Worm (Caenorhabditis elegans) whole organism, L4 larva: ENCODE data around the gene ceh-16.
A peak's percentile ranks its signal among the peaks of the same experiment; 100 is the strongest.

Source experiments
- D1046.2 ChIP-seq: fragments of 200-800 bp; sonication (Bioruptor generic); IDR thresholded peaks from 2 replicates; pipeline ENCODE4 v1.3.6; 2022; ENCODE audit warnings: missing genetic modification characterization, missing compliant biosample characterization
- F26F4.8 ChIP-seq: fragments of 200-800 bp; sonication (Bioruptor generic); conservative IDR thresholded peaks from 2 replicates; pipeline ENCODE4 v1.3.6; 2022; ENCODE audit warnings: missing genetic modification characterization, missing compliant biosample characterization
- T20F7.1 ChIP-seq: fragments of 200-800 bp; sonication (Bioruptor generic); optimal IDR thresholded peaks from 2 replicates; lab custom pipeline; 2018; ENCODE audit warnings: mild to moderate bottlenecking, missing genetic modification characterization, missing compliant biosample characterization
- ZK337.2 ChIP-seq: fragments of 200-800 bp; sonication (Bioruptor generic); IDR thresholded peaks from 2 replicates; pipeline ENCODE4 v1.3.6; 2022; ENCODE audit warnings: missing genetic modification reagents, missing genetic modification characterization, missing compliant biosample characterization
- aha-1 ChIP-seq: fragments of 150-350 bp; peaks from one replicate; lab custom pipeline; 2014; ENCODE audit warnings: missing biosample characterization, missing genetic modification characterization
- aly-2 ChIP-seq: sonication (generic microtip); optimal IDR thresholded peaks from 2 replicates; lab custom pipeline; 2018; ENCODE audit warnings: missing biosample characterization, missing genetic modification characterization
- arid-1 ChIP-seq: fragments of 200-800 bp; sonication (Bioruptor generic); conservative IDR thresholded peaks from 2 replicates; pipeline ENCODE4 v1.3.6; 2022; ENCODE audit warnings: missing genetic modification reagents, missing genetic modification characterization, missing compliant biosample characterization
- ceh-20 ChIP-seq: fragments of 200-800 bp; sonication (Bioruptor generic); IDR thresholded peaks from 2 replicates; pipeline ENCODE4 v1.3.6; 2022; ENCODE audit warnings: missing genetic modification reagents, missing genetic modification characterization, missing compliant biosample characterization
- ceh-44 ChIP-seq: fragments of 200-800 bp; sonication (Bioruptor generic); IDR thresholded peaks from 2 replicates; pipeline ENCODE4 v1.3.6; 2022; ENCODE audit warnings: missing genetic modification reagents, missing genetic modification characterization, missing compliant biosample characterization
- ctbp-1 ChIP-seq: fragments of 200-800 bp; sonication (Bioruptor generic); IDR thresholded peaks from 2 replicates; pipeline ENCODE4 v1.3.6; 2022; ENCODE audit warnings: missing genetic modification reagents, missing genetic modification characterization, missing compliant biosample characterization
- daf-16 ChIP-seq, 3 experiments: sonication (generic microtip); optimal IDR thresholded peaks; 2 replicates each; lab custom pipeline; 2016 to 2017; ENCODE audit warnings: missing genetic modification characterization in 3 of 3, missing genetic modification reagents in 3 of 3, mild to moderate bottlenecking in 2 of 3, missing compliant biosample characterization in 2 of 3, missing biosample characterization in 1 of 3, moderate library complexity in 1 of 3
- dmd-6 ChIP-seq: fragments of 200-800 bp; sonication (Bioruptor generic); IDR thresholded peaks from 2 replicates; pipeline ENCODE4 v1.3.6; 2022; ENCODE audit warnings: missing genetic modification reagents, missing genetic modification characterization, missing compliant biosample characterization
- dmd-8 ChIP-seq: fragments of 200-800 bp; sonication (Bioruptor generic); IDR thresholded peaks from 2 replicates; pipeline ENCODE4 v1.3.6; 2022; ENCODE audit warnings: missing genetic modification characterization, missing compliant biosample characterization
- duxl-1 ChIP-seq: sonication (generic microtip); optimal IDR thresholded peaks from 2 replicates; lab custom pipeline; 2016; ENCODE audit warnings: mild to moderate bottlenecking, missing genetic modification characterization, moderate library complexity, missing compliant biosample characterization; ENCODE audit not compliant: poor library complexity
- dve-1 ChIP-seq: sonication (generic microtip); optimal IDR thresholded peaks from 2 replicates; lab custom pipeline; 2017; ENCODE audit warnings: antibody characterized with exemption, mild to moderate bottlenecking, missing genetic modification characterization, missing compliant biosample characterization; ENCODE audit not compliant: insufficient read depth
- egl-27 ChIP-seq: sonication (generic microtip); optimal IDR thresholded peaks from 3 replicates; lab custom pipeline; 2017; ENCODE audit warnings: missing biosample characterization, missing genetic modification reagents, missing genetic modification characterization
- egl-43 ChIP-seq: fragments of 200-800 bp; sonication (Bioruptor generic); IDR thresholded peaks from 2 replicates; pipeline ENCODE4 v1.3.6; 2022; ENCODE audit warnings: missing genetic modification reagents, missing genetic modification characterization, missing compliant biosample characterization
- fkh-10 ChIP-seq: fragments of 150-350 bp; optimal IDR thresholded peaks from 2 replicates; lab custom pipeline; 2014; ENCODE audit warnings: missing biosample characterization, missing genetic modification reagents, missing genetic modification characterization
- gei-8 ChIP-seq: fragments of 200-800 bp; sonication (Bioruptor generic); optimal IDR thresholded peaks from 2 replicates; lab custom pipeline; 2018; ENCODE audit warnings: mild to moderate bottlenecking, missing genetic modification characterization, missing compliant biosample characterization
- hlh-30 ChIP-seq: sonication (generic microtip); optimal IDR thresholded peaks from 2 replicates; lab custom pipeline; 2017; ENCODE audit warnings: antibody characterized with exemption, mild to moderate bottlenecking, missing genetic modification characterization, missing compliant biosample characterization; ENCODE audit not compliant: insufficient read depth
- hmg-1.1 ChIP-seq: fragments of 200-800 bp; sonication (Bioruptor generic); IDR thresholded peaks from 2 replicates; pipeline ENCODE4 v1.3.6; 2022; ENCODE audit warnings: missing genetic modification reagents, missing genetic modification characterization, missing compliant biosample characterization
- lim-7 ChIP-seq: fragments of 200-800 bp; sonication (Bioruptor generic); IDR thresholded peaks from 2 replicates; pipeline ENCODE4 v1.3.6; 2022; ENCODE audit warnings: missing genetic modification characterization, missing compliant biosample characterization
- lin-1 ChIP-seq: fragments of 200-800 bp; sonication (Bioruptor generic); IDR thresholded peaks from 2 replicates; pipeline ENCODE4 v1.3.6; 2022; ENCODE audit warnings: missing genetic modification reagents, missing genetic modification characterization, missing compliant biosample characterization
- lin-13 ChIP-seq: fragments of 150-350 bp; optimal IDR thresholded peaks from 2 replicates; lab custom pipeline; 2014; ENCODE audit warnings: missing biosample characterization, missing genetic modification reagents, missing genetic modification characterization
- lin-38 ChIP-seq: fragments of 200-800 bp; sonication (Bioruptor generic); IDR thresholded peaks from 2 replicates; pipeline ENCODE4 v1.3.6; 2022; ENCODE audit warnings: missing genetic modification reagents, missing genetic modification characterization, missing compliant biosample characterization
- lir-3 ChIP-seq: sonication (generic microtip); optimal IDR thresholded peaks from 2 replicates; lab custom pipeline; 2016; ENCODE audit warnings: mild to moderate bottlenecking, missing genetic modification characterization, missing compliant biosample characterization
- madf-5 ChIP-seq, 2 experiments: fragments of 200-800 bp; sonication (Bioruptor generic); IDR thresholded peaks; 2 replicates each; pipeline ENCODE4 v1.3.6; 2022; ENCODE audit warnings: missing compliant biosample characterization in 2 of 2, missing genetic modification characterization in 2 of 2
- madf-9 ChIP-seq: fragments of 200-800 bp; sonication (Bioruptor generic); conservative IDR thresholded peaks from 2 replicates; pipeline ENCODE4 v1.3.6; 2022; ENCODE audit warnings: missing genetic modification reagents, missing genetic modification characterization, missing compliant biosample characterization
- mep-1 ChIP-seq: fragments of 150-350 bp; sonication (generic microtip); optimal IDR thresholded peaks from 3 replicates; lab custom pipeline; 2014; ENCODE audit warnings: missing biosample characterization, missing genetic modification characterization
- mes-2 ChIP-seq: sonication (generic microtip); optimal IDR thresholded peaks from 2 replicates; lab custom pipeline; 2016; ENCODE audit warnings: missing genotype, mild to moderate bottlenecking, missing genetic modification characterization, missing compliant biosample characterization; ENCODE audit not compliant: poor library complexity, severe bottlenecking
- nhr-102 ChIP-seq: sonication (generic microtip); optimal IDR thresholded peaks from 2 replicates; lab custom pipeline; 2016; ENCODE audit warnings: mild to moderate bottlenecking, missing genetic modification characterization, moderate library complexity, missing compliant biosample characterization
- nhr-11 ChIP-seq: fragments of 150-350 bp; optimal IDR thresholded peaks from 2 replicates; lab custom pipeline; 2014; ENCODE audit warnings: missing biosample characterization, missing genetic modification characterization
- nhr-111 ChIP-seq: fragments of 200-800 bp; sonication (Bioruptor generic); optimal IDR thresholded peaks from 2 replicates; lab custom pipeline; 2018; ENCODE audit warnings: mild to moderate bottlenecking, missing genetic modification characterization, missing compliant biosample characterization
- nhr-237 ChIP-seq: sonication (generic microtip); optimal IDR thresholded peaks from 2 replicates; lab custom pipeline; 2017; ENCODE audit warnings: missing biosample characterization, missing genetic modification characterization
- nhr-42 ChIP-seq: fragments of 200-800 bp; sonication (Bioruptor generic); IDR thresholded peaks from 2 replicates; pipeline ENCODE4 v1.3.6; 2022; ENCODE audit warnings: missing genetic modification characterization, missing compliant biosample characterization
- nhr-48 ChIP-seq: sonication (generic microtip); optimal IDR thresholded peaks from 2 replicates; lab custom pipeline; 2016; ENCODE audit warnings: mild to moderate bottlenecking, missing genetic modification characterization, missing compliant biosample characterization
- pha-4 ChIP-seq, 2 experiments: fragments of 150-350 bp in 1 of 2; fragments of 200-800 bp in 1 of 2; sonication (Bioruptor generic) in 1 of 2; IDR thresholded peaks in 1 of 2; optimal IDR thresholded peaks in 1 of 2; 2 replicates each; pipeline versions ENCODE4 v1.3.6 to Lab custom; 2014 to 2022; ENCODE audit warnings: missing genetic modification characterization in 2 of 2, missing genetic modification reagents in 2 of 2, missing biosample characterization in 1 of 2, missing compliant biosample characterization in 1 of 2
- rbr-2 ChIP-seq: sonication (generic microtip); optimal IDR thresholded peaks from 2 replicates; lab custom pipeline; 2016; ENCODE audit warnings: missing genotype, missing genetic modification characterization, missing compliant biosample characterization
- snpc-1.2 ChIP-seq: fragments of 200-800 bp; sonication (Bioruptor generic); IDR thresholded peaks from 2 replicates; pipeline ENCODE4 v1.3.6; 2022; ENCODE audit warnings: missing genetic modification reagents, missing genetic modification characterization, missing compliant biosample characterization
- tra-1 ChIP-seq: fragments of 200-800 bp; sonication (Bioruptor generic); IDR thresholded peaks from 2 replicates; pipeline ENCODE4 v1.3.6; 2022; ENCODE audit warnings: missing genetic modification reagents, missing genetic modification characterization, missing compliant biosample characterization
- unc-130 ChIP-seq: sonication (generic microtip); optimal IDR thresholded peaks from 2 replicates; lab custom pipeline; 2016; ENCODE audit warnings: missing genetic modification reagents, missing genetic modification characterization, missing compliant biosample characterization
- vab-7 ChIP-seq: fragments of 200-800 bp; sonication (Bioruptor generic); IDR thresholded peaks from 2 replicates; pipeline ENCODE4 v1.3.6; 2022; ENCODE audit warnings: missing genetic modification reagents, missing genetic modification characterization, missing compliant biosample characterization
- zfp-3 ChIP-seq: fragments of 200-800 bp; sonication (Bioruptor generic); conservative IDR thresholded peaks from 2 replicates; pipeline ENCODE4 v1.3.6; 2022; ENCODE audit warnings: missing genetic modification reagents, missing genetic modification characterization, missing compliant biosample characterization
- zip-11 ChIP-seq: fragments of 200-800 bp; sonication (Bioruptor generic); IDR thresholded peaks from 2 replicates; pipeline ENCODE4 v1.3.6; 2022; ENCODE audit warnings: missing genetic modification characterization, missing compliant biosample characterization

The ceh-16 gene

ce11 chrIII:8639188-8639795 is 16.8 kb downstream of the ceh-16 start, which contains the start of gene fip-1:
TSS of gene fip-1 (plus strand) at chrIII:8639745.
- TF ChIP-seq egl-27 (tag; lab: Kevin White, UChicago) (no peak), nhr-102 (peak; percentile 26), mes-2 (peak; percentile 55), nhr-42 (peak; percentile 48; the same call in 1 of the 2 replicates), snpc-1.2 (GFP tag; lab: Robert Waterston, UW) (peak; percentile 59), ctbp-1 (GFP tag; lab: Robert Waterston, UW) (0 out of 2 replicates have a peak, but pooled peaks have one; percentile 39), nhr-237 (no peak), ZK337.2 (GFP tag; lab: Robert Waterston, UW) (peak; percentile 77), dve-1 (peak; percentile 37), madf-5 (GFP tag; IDR thresholded peaks at IDR 0.05; lab: Robert Waterston, UW) (peak; percentile 40 to 69; a peak in 1 of 4 replicates), daf-16 (GFP tag; optimal IDR thresholded peaks at IDR 0.05; lab: Kevin White, UChicago) (peak in 1 of 2 experiments; percentile 77), daf-16 (tag; optimal IDR thresholded peaks at IDR 0.05; lab: Kevin White, UChicago) (peak; percentile 57), duxl-1 (peak; percentile 66), vab-7 (peak; percentile 81), fkh-10 (GFP tag; lab: Kevin White, UChicago) (no peak), lir-3 (tag; lab: Kevin White, UChicago) (peak; percentile 5), egl-43 (GFP tag; lab: Robert Waterston, UW) (no peak), aly-2 (tag; lab: Kevin White, UChicago) (no peak), hlh-30 (tag; lab: Kevin White, UChicago) (peak; percentile 41), pha-4 (GFP tag; IDR thresholded peaks at IDR 0.05; lab: Robert Waterston, UW) (peak; percentile 80), pha-4 (tag; optimal IDR thresholded peaks at IDR 0.05; lab: Kevin White, UChicago) (no peak), dmd-6 (GFP tag; lab: Robert Waterston, UW) (peak; percentile 23; the same call in 1 of the 2 replicates), dmd-8 (GFP tag; lab: Robert Waterston, UW) (peak; percentile 91), D1046.2 (GFP tag; lab: Robert Waterston, UW) (0 out of 2 replicates have a peak, but pooled peaks have one; percentile 70), ceh-20 (peak; percentile 51; the same call in 1 of the 2 replicates), lin-13 (GFP tag; lab: Kevin White, UChicago) (peak; percentile 16), nhr-48 (tag; lab: Kevin White, UChicago) (peak; percentile 20), mep-1 (tag; lab: Kevin White, UChicago) (peak; percentile 21), madf-9 (0 out of 2 replicates have a peak, but pooled peaks have one; percentile 57), hmg-1.1 (GFP tag; lab: Robert Waterston, UW) (peak; percentile 41), nhr-11 (tag; lab: Kevin White, UChicago) (no peak), lin-38 (GFP tag; lab: Robert Waterston, UW) (peak; percentile 73), T20F7.1 (GFP tag; lab: Kevin White, UChicago) (no peak), ceh-44 (GFP tag; lab: Robert Waterston, UW) (0 out of 2 replicates have a peak, but pooled peaks have one; percentile 49), zfp-3 (GFP tag; lab: Robert Waterston, UW) (0 out of 2 replicates have a peak, but pooled peaks have one; percentile 40), F26F4.8 (GFP tag; lab: Robert Waterston, UW) (peak; percentile 84), lin-1 (GFP tag; lab: Robert Waterston, UW) (no peak), tra-1 (GFP tag; lab: Robert Waterston, UW) (peak; percentile 70; the same call in 1 of the 2 replicates), arid-1 (GFP tag; lab: Robert Waterston, UW) (peak; percentile 72), gei-8 (GFP tag; lab: Kevin White, UChicago) (peak; percentile 36), rbr-2 (tag; lab: Kevin White, UChicago) (peak; percentile 15), nhr-111 (GFP tag; lab: Kevin White, UChicago) (no peak), lim-7 (GFP tag; lab: Robert Waterston, UW) (peak; percentile 89), aha-1 (tag; lab: Kevin White, UChicago) (peak; percentile 92), unc-130 (GFP tag; lab: Kevin White, UChicago) (peak; percentile 33), zip-11 (no peak)
